Worm (Caenorhabditis elegans) whole organism, midembryonic: ENCODE data around the gene C16D2.1.

Experiments
- T22C8.4 ChIP-seq: fragments of 200-800 bp; sonication (Bioruptor generic); IDR thresholded peaks from 2 replicates; pipeline ENCODE4 v1.3.6; 2022; ENCODE audit warnings: missing genetic modification characterization, missing compliant biosample characterization
- cog-1 ChIP-seq: sonication (generic microtip); optimal IDR thresholded peaks from 2 replicates; lab custom pipeline; 2016; ENCODE audit warnings: missing genetic modification characterization, missing compliant biosample characterization
- flt-1 ChIP-seq: fragments of 200-800 bp; sonication (Bioruptor generic); IDR thresholded peaks from 2 replicates; pipeline ENCODE4 v1.3.6; 2022; ENCODE audit warnings: missing genetic modification characterization, missing compliant biosample characterization
- klf-2 ChIP-seq: fragments of 200-800 bp; sonication (Bioruptor generic); conservative IDR thresholded peaks from 2 replicates; pipeline ENCODE4 v1.3.6; 2022; ENCODE audit warnings: missing genetic modification reagents, missing genetic modification characterization, missing compliant biosample characterization
- med-1 ChIP-seq: sonication (generic microtip); optimal IDR thresholded peaks from 2 replicates; lab custom pipeline; 2017; ENCODE audit warnings: missing genetic modification characterization, mild to moderate bottlenecking, missing compliant biosample characterization, antibody characterized with exemption, missing genetic modification reagents; ENCODE audit not compliant: insufficient read depth
- ref-1 ChIP-seq: fragments of 200-800 bp; sonication (Bioruptor generic); conservative IDR thresholded peaks from 2 replicates; pipeline ENCODE4 v1.3.6; 2022; ENCODE audit warnings: missing genetic modification reagents, missing genetic modification characterization, missing compliant biosample characterization
- tab-1 ChIP-seq: fragments of 200-800 bp; sonication (Bioruptor generic); IDR thresholded peaks from 2 replicates; pipeline ENCODE4 v1.3.6; 2022; ENCODE audit warnings: missing genetic modification characterization, missing compliant biosample characterization
- ztf-23 ChIP-seq: fragments of 200-800 bp; sonication (Bioruptor generic); IDR thresholded peaks from 2 replicates; pipeline ENCODE4 v1.3.6; 2022; ENCODE audit warnings: missing genetic modification reagents, missing genetic modification characterization, missing compliant biosample characterization
- ztf-29 ChIP-seq: fragments of 200-800 bp; sonication (Bioruptor generic); IDR thresholded peaks from 2 replicates; pipeline ENCODE4 v1.3.6; 2022; ENCODE audit warnings: missing genetic modification reagents, missing genetic modification characterization, missing compliant biosample characterization

Gene C16D2.1

DNA sequence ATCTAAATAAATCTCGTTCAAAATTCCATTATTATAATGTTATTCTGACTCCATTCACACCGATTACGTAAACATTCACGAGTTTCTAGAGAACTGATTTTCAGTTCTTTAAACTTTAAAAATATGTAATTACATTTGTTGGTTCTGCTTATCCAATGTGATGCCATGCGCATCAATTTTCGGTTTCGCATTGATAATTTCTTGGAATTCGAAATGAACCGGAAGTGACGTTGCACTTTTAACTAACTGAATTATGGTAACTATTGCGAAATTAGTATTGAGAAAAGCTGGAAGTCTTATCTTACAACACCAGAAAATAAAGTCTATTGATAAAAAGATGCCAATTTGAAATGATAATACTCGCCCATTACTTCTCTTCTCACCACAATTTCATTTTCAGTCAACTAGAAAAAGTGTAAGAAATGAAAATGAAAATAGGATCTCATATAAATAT lies 13.6 kb upstream of the C16D2.1 start:
- no peak for TF ChIP-seq cog-1 (tag; lab: Kevin White, UChicago)
- TF ChIP-seq ztf-29 (GFP tag; lab: Robert Waterston, UW): no peak
- TF ChIP-seq ztf-23 (GFP tag; lab: Robert Waterston, UW): no peak
- TF ChIP-seq ref-1 (GFP tag; lab: Robert Waterston, UW): no peak
- no peak for TF ChIP-seq klf-2 (GFP tag; lab: Robert Waterston, UW)

DNA sequence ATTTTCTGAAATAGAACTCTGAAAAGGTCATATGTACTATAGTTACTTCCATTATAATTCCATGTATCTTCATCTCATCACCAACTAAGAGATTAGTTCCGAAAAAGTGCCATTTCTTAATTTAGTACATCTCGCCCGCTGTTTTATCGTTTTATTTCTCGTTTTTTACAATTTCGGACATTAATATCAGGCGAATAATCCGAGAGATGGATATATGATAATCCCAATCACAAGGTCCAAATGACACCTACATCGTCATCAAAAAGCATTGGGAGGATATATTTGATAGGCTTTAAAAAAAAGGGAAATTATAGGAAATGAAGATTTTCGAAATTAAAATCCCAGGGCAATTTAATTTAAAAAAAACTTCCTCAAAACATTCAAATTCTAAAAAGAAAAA lies 11.1 kb upstream of the C16D2.1 start:
- TF ChIP-seq med-1 (GFP tag; lab: Kevin White, UChicago): no peak
- TF ChIP-seq tab-1: no peak
- no peak for TF ChIP-seq flt-1 (GFP tag; lab: Robert Waterston, UW)
- no peak for TF ChIP-seq T22C8.4 (GFP tag; lab: Robert Waterston, UW)
- no peak for TF ChIP-seq cog-1 (tag; lab: Kevin White, UChicago)
- TF ChIP-seq klf-2 (GFP tag; lab: Robert Waterston, UW): no peak
- no peak for TF ChIP-seq ztf-23 (GFP tag; lab: Robert Waterston, UW)

DNA sequence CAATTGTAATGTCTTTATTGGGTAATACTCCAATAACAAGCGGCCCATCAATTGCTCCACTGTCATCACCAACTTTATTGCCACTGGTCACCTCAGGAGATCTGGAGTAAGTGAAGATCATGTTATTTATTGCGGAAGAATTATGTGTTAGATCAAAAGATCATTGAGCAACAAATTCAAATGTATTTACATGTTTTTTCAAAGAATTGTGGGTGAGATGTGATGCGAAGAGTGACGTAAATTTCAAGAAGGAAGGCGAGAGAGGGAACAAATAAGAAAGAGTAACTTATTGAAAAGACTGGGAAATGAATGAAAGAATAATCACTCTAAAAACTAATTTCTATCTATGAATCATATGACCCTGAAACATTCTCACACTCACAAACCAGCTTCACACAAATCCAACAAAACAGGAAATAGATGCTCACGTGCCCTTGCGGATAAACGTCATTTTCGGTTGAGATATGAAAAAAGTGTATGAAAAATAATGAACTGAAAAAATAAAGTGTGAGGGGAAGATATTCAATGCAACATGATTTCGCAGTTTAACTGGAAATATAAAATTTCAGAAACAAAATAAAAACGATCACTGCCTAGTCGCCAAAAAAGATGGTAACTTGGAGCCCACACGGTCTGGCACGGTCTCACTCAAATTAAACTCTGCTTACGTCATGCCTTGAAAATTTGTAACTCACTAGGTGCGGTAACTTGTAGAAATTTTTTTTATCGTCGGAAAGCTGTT lies 10.5 kb upstream of the C16D2.1 start:
- no peak for TF ChIP-seq ztf-29 (GFP tag; lab: Robert Waterston, UW)
- no peak for TF ChIP-seq T22C8.4 (GFP tag; lab: Robert Waterston, UW)
- no peak for TF ChIP-seq ref-1 (GFP tag; lab: Robert Waterston, UW)
- TF ChIP-seq klf-2 (GFP tag; lab: Robert Waterston, UW): no peak
- TF ChIP-seq med-1 (GFP tag; lab: Kevin White, UChicago): no peak
- TF ChIP-seq flt-1 (GFP tag; lab: Robert Waterston, UW): no peak

- no peak for TF ChIP-seq ztf-29 (GFP tag; lab: Robert Waterston, UW)
- TF ChIP-seq cog-1 (tag; lab: Kevin White, UChicago): no peak
- TF ChIP-seq tab-1: no peak
- no peak for TF ChIP-seq klf-2 (GFP tag; lab: Robert Waterston, UW)
Measured at ce11 chrII:9124353-9124752, 7.1 kb upstream of the C16D2.1 start.

ce11 chrII:9125007-9125406 lies 6.5 kb upstream of the C16D2.1 start:
- no peak for TF ChIP-seq flt-1 (GFP tag; lab: Robert Waterston, UW)
- TF ChIP-seq ref-1 (GFP tag; lab: Robert Waterston, UW): no peak
- no peak for TF ChIP-seq ztf-23 (GFP tag; lab: Robert Waterston, UW)
- TF ChIP-seq ztf-29 (GFP tag; lab: Robert Waterston, UW): no peak
- no peak for TF ChIP-seq tab-1
- no peak for TF ChIP-seq med-1 (GFP tag; lab: Kevin White, UChicago)
- no peak for TF ChIP-seq T22C8.4 (GFP tag; lab: Robert Waterston, UW)
- TF ChIP-seq klf-2 (GFP tag; lab: Robert Waterston, UW): no peak
- no peak for TF ChIP-seq cog-1 (tag; lab: Kevin White, UChicago)

ce11 chrII:9126965-9127364 lies 4.5 kb upstream of the C16D2.1 start:
- TF ChIP-seq ztf-23 (GFP tag; lab: Robert Waterston, UW) (no peak), tab-1 (no peak), ztf-29 (GFP tag; lab: Robert Waterston, UW) (no peak), ref-1 (GFP tag; lab: Robert Waterston, UW) (no peak), klf-2 (GFP tag; lab: Robert Waterston, UW) (no peak), med-1 (GFP tag; lab: Kevin White, UChicago) (no peak), T22C8.4 (GFP tag; lab: Robert Waterston, UW) (no peak), flt-1 (GFP tag; lab: Robert Waterston, UW) (no peak), cog-1 (tag; lab: Kevin White, UChicago) (no peak)

ce11 chrII:9127379-9127778 lies 4.1 kb upstream of the C16D2.1 start:
- TF ChIP-seq T22C8.4 (GFP tag; lab: Robert Waterston, UW) (no peak), ztf-29 (GFP tag; lab: Robert Waterston, UW) (no peak), ref-1 (GFP tag; lab: Robert Waterston, UW) (no peak), tab-1 (no peak)

- TF ChIP-seq ztf-29 (GFP tag; lab: Robert Waterston, UW) (no peak), ztf-23 (GFP tag; lab: Robert Waterston, UW) (no peak), cog-1 (tag; lab: Kevin White, UChicago) (no peak), tab-1 (no peak)
Measured at ce11 chrII:9128132-9128531, 3.3 kb upstream of the C16D2.1 start.

DNA sequence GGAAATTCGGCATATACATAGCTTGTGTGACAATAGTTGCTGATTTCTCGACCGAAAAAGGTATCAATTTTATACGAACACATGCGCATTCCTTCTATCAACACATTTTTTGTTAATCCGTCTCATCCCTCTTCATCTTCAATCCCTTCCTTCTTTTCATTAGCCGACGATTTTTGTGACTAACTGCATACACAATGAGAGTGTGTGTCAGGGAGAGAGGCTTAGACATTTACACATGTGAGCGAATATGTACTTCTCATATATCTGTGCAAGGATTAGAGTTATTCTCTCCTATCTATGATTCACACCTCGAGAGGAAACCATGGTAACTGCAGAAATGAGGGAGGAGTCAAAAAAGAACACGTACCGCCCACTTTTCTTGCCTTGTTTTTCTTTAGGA lies 1.1 kb upstream of the C16D2.1 start:
- TF ChIP-seq T22C8.4 (GFP tag; lab: Robert Waterston, UW) (no peak), med-1 (GFP tag; lab: Kevin White, UChicago) (no peak), ztf-23 (GFP tag; lab: Robert Waterston, UW) (no peak), flt-1 (GFP tag; lab: Robert Waterston, UW) (no peak), ztf-29 (GFP tag; lab: Robert Waterston, UW) (no peak), klf-2 (GFP tag; lab: Robert Waterston, UW) (no peak), tab-1 (no peak), ref-1 (GFP tag; lab: Robert Waterston, UW) (no peak), cog-1 (tag; lab: Kevin White, UChicago) (no peak)

DNA sequence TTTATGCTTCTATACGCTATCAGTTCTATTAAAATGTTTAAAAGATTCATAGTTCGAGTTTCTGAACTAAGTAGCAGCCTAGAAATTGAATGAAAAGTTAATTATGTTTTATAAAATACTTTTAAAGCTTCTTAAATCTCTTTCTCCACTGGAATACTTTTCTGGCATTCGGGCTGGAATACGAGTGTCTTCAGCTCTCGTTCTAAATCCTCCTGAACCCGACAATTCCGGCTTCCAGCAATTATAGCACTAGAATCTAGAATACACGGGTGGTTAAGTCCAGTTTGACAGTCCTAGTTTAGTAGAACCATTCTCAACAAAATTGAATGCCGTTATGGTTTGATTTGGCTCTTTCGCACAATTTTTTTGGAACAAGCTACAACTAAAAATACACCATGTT lies 875 bp downstream of the C16D2.1 start:
- TF ChIP-seq flt-1 (GFP tag; lab: Robert Waterston, UW): no peak
- TF ChIP-seq med-1 (GFP tag; lab: Kevin White, UChicago): no peak
- TF ChIP-seq ref-1 (GFP tag; lab: Robert Waterston, UW): no peak
- TF ChIP-seq ztf-23 (GFP tag; lab: Robert Waterston, UW): no peak
- TF ChIP-seq cog-1 (tag; lab: Kevin White, UChicago): no peak
- no peak for TF ChIP-seq T22C8.4 (GFP tag; lab: Robert Waterston, UW)
- TF ChIP-seq tab-1: no peak
- no peak for TF ChIP-seq klf-2 (GFP tag; lab: Robert Waterston, UW)
- TF ChIP-seq ztf-29 (GFP tag; lab: Robert Waterston, UW): no peak
